Fruit fly (Drosophila melanogaster) whole organism, embryonic: Measurements from ENCODE around the gene CG15141.
A peak's percentile ranks its signal among the peaks of the same experiment; 100 is the strongest.

ENCODE experiments used
- Ada2b ChIP-seq: fragments of 200-800 bp; sonication (Bioruptor generic); IDR thresholded peaks from 2 replicates; pipeline ENCODE4 v1.3.6; 2022; ENCODE audit warnings: missing biosample characterization, missing genetic modification characterization
- B-H2 ChIP-seq: fragments of 200-800 bp; sonication (Bioruptor generic); optimal IDR thresholded peaks from 2 replicates; lab custom pipeline; 2018; ENCODE audit warnings: missing biosample characterization, mild to moderate bottlenecking, missing genetic modification characterization
- BtbVII ChIP-seq: fragments of 200-800 bp; sonication (Bioruptor generic); optimal IDR thresholded peaks from 3 replicates; lab custom pipeline; 2017; ENCODE audit warnings: missing biosample characterization, mild to moderate bottlenecking, missing genetic modification characterization
- CG10431 ChIP-seq: fragments of 200-800 bp; sonication (Bioruptor generic); optimal IDR thresholded peaks from 3 replicates; lab custom pipeline; 2018; ENCODE audit warnings: missing biosample characterization, mild to moderate bottlenecking, missing genetic modification characterization
- CG10654 ChIP-seq: fragments of 200-800 bp; sonication (Bioruptor generic); optimal IDR thresholded peaks from 2 replicates; lab custom pipeline; 2016; ENCODE audit warnings: missing biosample characterization, missing genetic modification characterization
- CG11093 ChIP-seq: fragments of 200-800 bp; sonication (Bioruptor generic); IDR thresholded peaks from 3 replicates; pipeline ENCODE4 v1.3.6; 2022; ENCODE audit warnings: missing biosample characterization, missing genetic modification characterization
- CG12744 ChIP-seq: fragments of 200-800 bp; sonication (Bioruptor generic); optimal IDR thresholded peaks from 2 replicates; lab custom pipeline; 2016; ENCODE audit warnings: missing biosample characterization, missing genetic modification characterization
- CG12942 ChIP-seq: fragments of 200-800 bp; sonication (Bioruptor generic); optimal IDR thresholded peaks from 3 replicates; lab custom pipeline; 2016; ENCODE audit warnings: missing biosample characterization, missing genetic modification characterization
- CG13287 ChIP-seq: fragments of 200-800 bp; sonication (Bioruptor generic); IDR thresholded peaks from 2 replicates; pipeline ENCODE4 v1.3.6; 2022; ENCODE audit warnings: missing biosample characterization, missing genetic modification characterization; ENCODE audit not compliant: partially characterized antibody
- CG15073 ChIP-seq: fragments of 200-800 bp; sonication (Bioruptor generic); optimal IDR thresholded peaks from 2 replicates; lab custom pipeline; 2016; ENCODE audit warnings: missing biosample characterization, missing genetic modification characterization
- CG18599 ChIP-seq: fragments of 200-800 bp; sonication (Bioruptor generic); optimal IDR thresholded peaks from 3 replicates; lab custom pipeline; 2017; ENCODE audit warnings: missing biosample characterization, missing genetic modification characterization, mild to moderate bottlenecking, moderate library complexity, missing genetic modification reagents
- CG2116 ChIP-seq: fragments of 200-800 bp; sonication (Bioruptor generic); optimal IDR thresholded peaks from 3 replicates; lab custom pipeline; 2018; ENCODE audit warnings: missing biosample characterization, mild to moderate bottlenecking, missing genetic modification characterization
- CG2120 ChIP-seq: fragments of 200-800 bp; sonication (Bioruptor generic); optimal IDR thresholded peaks from 3 replicates; lab custom pipeline; 2016; ENCODE audit warnings: missing biosample characterization, missing genetic modification characterization
- CG4328 ChIP-seq: fragments of 200-800 bp; sonication (Bioruptor generic); optimal IDR thresholded peaks from 3 replicates; lab custom pipeline; 2017; ENCODE audit warnings: missing biosample characterization, missing genetic modification reagents, missing genetic modification characterization
- CG6175 ChIP-seq: fragments of 200-800 bp; sonication (Bioruptor generic); IDR thresholded peaks from 3 replicates; pipeline ENCODE4 v1.3.6; 2022; ENCODE audit warnings: missing biosample characterization, missing genetic modification characterization
- CG7372 ChIP-seq: fragments of 200-800 bp; sonication (Bioruptor generic); IDR thresholded peaks from 2 replicates; pipeline ENCODE4 v1.3.6; 2022; ENCODE audit warnings: missing biosample characterization, missing genetic modification characterization
- CG7745 ChIP-seq: fragments of 200-800 bp; sonication (Bioruptor generic); optimal IDR thresholded peaks from 2 replicates; lab custom pipeline; 2018; ENCODE audit warnings: missing biosample characterization, mild to moderate bottlenecking, missing genetic modification characterization, moderate library complexity
- CG8478 ChIP-seq: fragments of >200 bp; optimal IDR thresholded peaks from 2 replicates; lab custom pipeline; 2018
- Dad ChIP-seq: fragments of 200-800 bp; sonication (Bioruptor generic); optimal IDR thresholded peaks from 3 replicates; lab custom pipeline; 2016; ENCODE audit warnings: missing biosample characterization, missing genetic modification characterization
- Dek ChIP-seq: fragments of 200-800 bp; sonication (Bioruptor generic); optimal IDR thresholded peaks from 3 replicates; lab custom pipeline; 2019; ENCODE audit warnings: missing biosample characterization, mild to moderate bottlenecking, missing genetic modification characterization, moderate library complexity
- HHEX ChIP-seq: fragments of 200-800 bp; sonication (Bioruptor generic); optimal IDR thresholded peaks from 3 replicates; lab custom pipeline; 2017; ENCODE audit warnings: missing biosample characterization, mild to moderate bottlenecking, missing genetic modification characterization, missing genetic modification reagents
- HmgZ ChIP-seq: fragments of 200-800 bp; sonication (Bioruptor generic); optimal IDR thresholded peaks from 2 replicates; lab custom pipeline; 2018; ENCODE audit warnings: missing biosample characterization, mild to moderate bottlenecking, missing genetic modification characterization
- Jarid2 ChIP-seq: fragments of 200-800 bp; sonication (Bioruptor generic); optimal IDR thresholded peaks from 3 replicates; lab custom pipeline; 2017; ENCODE audit warnings: mild to moderate bottlenecking, missing biosample characterization, missing genetic modification reagents, missing genetic modification characterization
- Lim3 ChIP-seq: fragments of 200-800 bp; sonication (Bioruptor generic); IDR thresholded peaks from 2 replicates; pipeline ENCODE4 v1.3.6; 2022; ENCODE audit warnings: missing biosample characterization, missing genetic modification characterization
- MESR4 ChIP-seq: fragments of 200-800 bp; sonication (Bioruptor generic); optimal IDR thresholded peaks from 2 replicates; lab custom pipeline; 2018; ENCODE audit warnings: missing biosample characterization, mild to moderate bottlenecking, missing genetic modification characterization, moderate library complexity
- Meics ChIP-seq: fragments of 200-800 bp; sonication (Bioruptor generic); optimal IDR thresholded peaks from 2 replicates; lab custom pipeline; 2017; ENCODE audit warnings: missing biosample characterization, mild to moderate bottlenecking, missing genetic modification characterization
- Mes4 ChIP-seq: fragments of 200-800 bp; sonication (Bioruptor generic); optimal IDR thresholded peaks from 2 replicates; lab custom pipeline; 2016; ENCODE audit warnings: missing biosample characterization, missing genetic modification characterization
- Poxn ChIP-seq: fragments of 200-800 bp; sonication (Bioruptor generic); IDR thresholded peaks from 2 replicates; pipeline ENCODE4 v1.3.6; 2022; ENCODE audit warnings: missing biosample characterization, missing genetic modification characterization
- ab ChIP-seq: fragments of 200-800 bp; sonication (Bioruptor generic); optimal IDR thresholded peaks from 2 replicates; lab custom pipeline; 2016; ENCODE audit warnings: missing biosample characterization, missing genetic modification characterization
- abd-A ChIP-seq: fragments of 200-800 bp; sonication (Bioruptor generic); optimal IDR thresholded peaks from 3 replicates; lab custom pipeline; 2019; ENCODE audit warnings: missing biosample characterization, mild to moderate bottlenecking, missing genetic modification characterization, moderate library complexity
- aop ChIP-seq: fragments of 200-800 bp; sonication (Bioruptor generic); IDR thresholded peaks from 2 replicates; pipeline ENCODE4 v1.3.6; 2022; ENCODE audit warnings: missing biosample characterization, missing genetic modification characterization
- ara ChIP-seq: fragments of 200-800 bp; sonication (Bioruptor generic); IDR thresholded peaks from 2 replicates; pipeline ENCODE4 v1.3.6; 2022; ENCODE audit warnings: missing biosample characterization, missing genetic modification characterization
- ase ChIP-seq: fragments of 200-800 bp; sonication (Bioruptor generic); IDR thresholded peaks from 3 replicates; pipeline ENCODE4 v1.3.6; 2022; ENCODE audit warnings: missing biosample characterization, missing genetic modification characterization
- bigmax ChIP-seq: fragments of 200-800 bp; sonication (Bioruptor generic); optimal IDR thresholded peaks from 2 replicates; lab custom pipeline; 2018; ENCODE audit warnings: missing biosample characterization, mild to moderate bottlenecking, missing genetic modification characterization
- chif ChIP-seq, 2 experiments: fragments of 200-800 bp; sonication (Bioruptor generic); optimal IDR thresholded peaks; 3 replicates each; lab custom pipeline; 2016; ENCODE audit warnings: missing biosample characterization in 2 of 2, missing genetic modification characterization in 2 of 2
- ftz-f1 ChIP-seq: fragments of 200-800 bp; sonication (Bioruptor generic); optimal IDR thresholded peaks from 2 replicates; lab custom pipeline; 2016; ENCODE audit warnings: missing biosample characterization, missing genetic modification characterization
- gsb ChIP-seq: fragments of 200-800 bp; sonication (Bioruptor generic); IDR thresholded peaks from 2 replicates; pipeline ENCODE4 v1.3.6; 2022; ENCODE audit warnings: missing biosample characterization, missing genetic modification characterization
- gsb-n ChIP-seq: fragments of 200-800 bp; sonication (Bioruptor generic); optimal IDR thresholded peaks from 3 replicates; lab custom pipeline; 2018; ENCODE audit warnings: missing biosample characterization, mild to moderate bottlenecking, missing genetic modification characterization
- lbe ChIP-seq: fragments of 200-800 bp; sonication (Bioruptor generic); optimal IDR thresholded peaks from 2 replicates; lab custom pipeline; 2016; ENCODE audit warnings: missing biosample characterization, mild to moderate bottlenecking, missing genetic modification characterization
- maf-S ChIP-seq: fragments of 200-800 bp; sonication (Bioruptor generic); optimal IDR thresholded peaks from 2 replicates; lab custom pipeline; 2016; ENCODE audit warnings: missing biosample characterization, missing genetic modification characterization
- nom ChIP-seq: fragments of 200-800 bp; sonication (Bioruptor generic); optimal IDR thresholded peaks from 2 replicates; lab custom pipeline; 2017; ENCODE audit warnings: missing biosample characterization, missing genetic modification characterization, mild to moderate bottlenecking, moderate library complexity, missing genetic modification reagents
- pb ChIP-seq: fragments of 200-800 bp; sonication (Bioruptor generic); optimal IDR thresholded peaks from 3 replicates; lab custom pipeline; 2016; ENCODE audit warnings: missing biosample characterization, missing genetic modification characterization
- schlank ChIP-seq: fragments of 200-800 bp; sonication (Bioruptor generic); optimal IDR thresholded peaks from 2 replicates; lab custom pipeline; 2018; ENCODE audit warnings: missing biosample characterization, mild to moderate bottlenecking, missing genetic modification characterization
- scrt ChIP-seq: fragments of 200-800 bp; sonication (Bioruptor generic); optimal IDR thresholded peaks from 2 replicates; lab custom pipeline; 2018; ENCODE audit warnings: missing biosample characterization, mild to moderate bottlenecking, missing genetic modification characterization, moderate library complexity
- slou ChIP-seq: fragments of 200-800 bp; sonication (Bioruptor generic); optimal IDR thresholded peaks from 3 replicates; lab custom pipeline; 2016; ENCODE audit warnings: missing biosample characterization, missing genetic modification characterization
- stc ChIP-seq: fragments of 200-800 bp; sonication (Bioruptor generic); IDR thresholded peaks from 2 replicates; pipeline ENCODE4 v1.3.6; 2022; ENCODE audit warnings: missing biosample characterization, missing genetic modification characterization
- sug ChIP-seq: fragments of 200-800 bp; optimal IDR thresholded peaks from 2 replicates; lab custom pipeline; 2019; ENCODE audit warnings: missing biosample characterization, mild to moderate bottlenecking, missing genetic modification characterization, moderate library complexity
- tgo ChIP-seq: fragments of 200-800 bp; sonication (Bioruptor generic); IDR thresholded peaks from 3 replicates; pipeline ENCODE4 v1.3.6; 2022; ENCODE audit warnings: missing biosample characterization, missing genetic modification characterization
- trem ChIP-seq: fragments of 200-800 bp; optimal IDR thresholded peaks from 3 replicates; lab custom pipeline; 2019; ENCODE audit warnings: missing biosample characterization, mild to moderate bottlenecking, missing genetic modification characterization, moderate library complexity
- unc-4 ChIP-seq: fragments of 200-800 bp; sonication (Bioruptor generic); IDR thresholded peaks from 2 replicates; pipeline ENCODE4 v1.3.6; 2022; ENCODE audit warnings: missing biosample characterization, missing genetic modification characterization; ENCODE audit not compliant: partially characterized antibody
- usp ChIP-seq: fragments of >200 bp; optimal IDR thresholded peaks from 2 replicates; lab custom pipeline; 2017; ENCODE audit warnings: missing biosample characterization, missing genetic modification characterization

CG15141 gene

dm6 chr2L:17378767-17379301 lies 31.6 kb upstream of the CG15141 start (continued):
- peak; percentile 45 for TF ChIP-seq abd-A
- peak; percentile 97 for TF ChIP-seq CG4328
- TF ChIP-seq CG7745, result peak; percentile 88
- peak; percentile 95 for TF ChIP-seq Meics (GFP tag; lab: Kevin White, UChicago)
- TF ChIP-seq aop (GFP tag; lab: Robert Waterston, UW), result peak; percentile 79
- peak; percentile 88 for TF ChIP-seq sug (tag; lab: Kevin White, UChicago)
- peak; percentile 97 for TF ChIP-seq HmgZ (tag; lab: Kevin White, UChicago)
- TF ChIP-seq Lim3 (GFP tag; lab: Robert Waterston, UW), result peak; percentile 71; the same call in 1 of the 2 replicates
- peak; percentile 95 for TF ChIP-seq ara (GFP tag; lab: Robert Waterston, UW)
- peak; percentile 83 for TF ChIP-seq Mes4 (GFP tag; lab: Kevin White, UChicago)
- TF ChIP-seq CG12942, result peak; percentile 89
- TF ChIP-seq slou (GFP tag; lab: Kevin White, UChicago), result peak; percentile 96
- TF ChIP-seq ftz-f1 (GFP tag; lab: Kevin White, UChicago), result peak; percentile 71
- peak; percentile 93 for TF ChIP-seq schlank (tag; lab: Kevin White, UChicago)
- peak; percentile 84 for TF ChIP-seq bigmax
- TF ChIP-seq MESR4, result peak; percentile 31
- peak; percentile 97 for TF ChIP-seq Dad (GFP tag; lab: Kevin White, UChicago)
- TF ChIP-seq scrt, result peak; percentile 90
- TF ChIP-seq CG11093 (GFP tag; lab: Robert Waterston, UW), result peak; percentile 91
- no peak for TF ChIP-seq usp (GFP tag; lab: Kevin White, UChicago)
- TF ChIP-seq CG7372 (GFP tag; lab: Robert Waterston, UW), result peak; percentile 93
- TF ChIP-seq lbe (GFP tag; lab: Kevin White, UChicago), result no peak
- peak; percentile 92 for TF ChIP-seq gsb (GFP tag; lab: Robert Waterston, UW)
- TF ChIP-seq CG12744 (GFP tag; lab: Kevin White, UChicago), result peak; percentile 94
- peak; percentile 93 for TF ChIP-seq tgo
- TF ChIP-seq gsb-n (tag; lab: Kevin White, UChicago), result peak; percentile 94
- TF ChIP-seq CG15073, result peak; percentile 67
- peak; percentile 97 for TF ChIP-seq CG2120 (GFP tag; lab: Kevin White, UChicago)
- TF ChIP-seq BtbVII (GFP tag; lab: Kevin White, UChicago), result peak; percentile 99
- TF ChIP-seq CG13287, result no peak
- TF ChIP-seq maf-S (GFP tag; lab: Kevin White, UChicago), result peak; percentile 93
- TF ChIP-seq ase (GFP tag; lab: Robert Waterston, UW), result peak; percentile 88
- no peak for TF ChIP-seq unc-4 (GFP tag; lab: Robert Waterston, UW)
- no peak for TF ChIP-seq nom (GFP tag; lab: Kevin White, UChicago)
- TF ChIP-seq Ada2b (GFP tag; lab: Robert Waterston, UW), result peak; percentile 89
- TF ChIP-seq chif (GFP tag; optimal IDR thresholded peaks at IDR 0.05; lab: Kevin White, UChicago), result peak; percentile 92 to 95
- peak; percentile 98 for TF ChIP-seq CG18599 (GFP tag; lab: Kevin White, UChicago)
- TF ChIP-seq CG2116 (GFP tag; lab: Kevin White, UChicago), result peak; percentile 88
- TF ChIP-seq CG6175 (GFP tag; lab: Robert Waterston, UW), result peak; percentile 78; the same call in 2 of the 3 replicates
- TF ChIP-seq pb (GFP tag; lab: Kevin White, UChicago), result peak; percentile 96
- peak; percentile 92 for TF ChIP-seq B-H2 (GFP tag; lab: Kevin White, UChicago)
- TF ChIP-seq ab (GFP tag; lab: Kevin White, UChicago), result peak; percentile 85
- peak; percentile 93 for TF ChIP-seq Dek
- TF ChIP-seq stc (GFP tag; lab: Robert Waterston, UW), result peak; percentile 89
- peak; percentile 99 for TF ChIP-seq HHEX (GFP tag; lab: Kevin White, UChicago)
- peak; percentile 98 for TF ChIP-seq CG10654 (GFP tag; lab: Kevin White, UChicago)
- TF ChIP-seq CG10431 (GFP tag; lab: Kevin White, UChicago), result peak; percentile 84
- TF ChIP-seq Poxn (GFP tag; lab: Robert Waterston, UW), result peak; percentile 69
- peak; percentile 90 for TF ChIP-seq trem (tag; lab: Kevin White, UChicago)
- TF ChIP-seq CG8478 (lab: Kevin White, UChicago), result no peak
- peak; percentile 92 for TF ChIP-seq Jarid2
